Worm (Caenorhabditis elegans) whole organism, early embryonic: ENCODE results near the gene dhs-31.
"Not testable (repeated sequence)": the region's sequence is repeated elsewhere in the genome, so short reads cannot be mapped to it uniquely, and the experiment has no call there.

ENCODE experiments used
- B0310.2 ChIP-seq: sonication (generic microtip); optimal IDR thresholded peaks from 2 replicates; lab custom pipeline; 2016; ENCODE audit warnings: mild to moderate bottlenecking, missing genetic modification characterization, missing compliant biosample characterization
- ets-7 ChIP-seq: sonication (generic microtip); optimal IDR thresholded peaks from 2 replicates; lab custom pipeline; 2016; ENCODE audit warnings: missing genotype, missing genetic modification characterization, missing compliant biosample characterization
- hmbx-1 ChIP-seq: sonication (generic microtip); optimal IDR thresholded peaks from 2 replicates; lab custom pipeline; 2016; ENCODE audit warnings: mild to moderate bottlenecking, missing genetic modification characterization, missing compliant biosample characterization
- sea-1 ChIP-seq: fragments of 200-800 bp; sonication (Bioruptor generic); conservative IDR thresholded peaks from 2 replicates; pipeline ENCODE4 v1.3.6; 2022; ENCODE audit warnings: missing genetic modification characterization, missing compliant biosample characterization
- tra-4 ChIP-seq: sonication (generic microtip); optimal IDR thresholded peaks from 2 replicates; lab custom pipeline; 2017; ENCODE audit warnings: missing genetic modification characterization, missing compliant biosample characterization

DNA sequence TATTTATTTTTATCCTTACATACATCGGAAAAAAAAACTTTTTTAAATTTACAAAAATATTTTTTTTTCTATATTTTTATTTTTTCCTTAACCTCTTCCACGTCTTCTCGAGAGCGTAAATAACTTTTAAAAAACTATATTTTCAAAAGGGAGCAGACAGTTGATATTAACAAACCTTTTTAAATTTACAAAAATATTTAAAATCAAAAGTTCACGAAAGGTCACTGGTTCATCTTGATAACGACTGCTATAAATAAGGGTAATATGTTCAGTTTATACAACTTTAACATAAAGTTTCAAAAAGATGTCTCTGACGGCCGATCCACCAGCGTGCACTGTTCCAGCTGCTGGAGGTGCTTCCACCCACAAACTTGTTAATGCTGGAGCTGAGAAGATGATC is 11.9 kb downstream of the dhs-31 start, which contains the start of the genes F44D12.16 and msd-2:
- TF ChIP-seq hmbx-1 (tag; lab: Kevin White, UChicago); B0310.2 (tag; lab: Kevin White, UChicago); tra-4 (tag; lab: Kevin White, UChicago); sea-1 (GFP tag; lab: Robert Waterston, UW); ets-7 (tag; lab: Kevin White, UChicago): not testable (repeated sequence)
